Worm (Caenorhabditis elegans) whole organism, L3 larva: ENCODE measurements around the gene srx-74.

ENCODE experiments used
- ceh-9 ChIP-seq: sonication (generic microtip); optimal IDR thresholded peaks from 2 replicates; lab custom pipeline; 2018; ENCODE audit warnings: missing biosample characterization, missing genetic modification characterization
- fos-1 ChIP-seq: fragments of 150-350 bp; optimal IDR thresholded peaks from 2 replicates; lab custom pipeline; 2014; ENCODE audit warnings: missing biosample characterization, missing genetic modification characterization
- lin-39 ChIP-seq: fragments of 150-350 bp; optimal IDR thresholded peaks from 2 replicates; lab custom pipeline; 2018; ENCODE audit warnings: missing biosample characterization, missing genetic modification reagents, missing genetic modification characterization
- mdl-1 ChIP-seq: fragments of 150-350 bp; optimal IDR thresholded peaks from 2 replicates; lab custom pipeline; 2014; ENCODE audit warnings: missing biosample characterization, missing genetic modification characterization
- mml-1 ChIP-seq: fragments of 150-350 bp; sonication (generic microtip); optimal IDR thresholded peaks from 3 replicates; lab custom pipeline; 2014; ENCODE audit warnings: missing biosample characterization, missing genetic modification characterization
- nhr-12 ChIP-seq: fragments of 150-350 bp; optimal IDR thresholded peaks from 2 replicates; lab custom pipeline; 2014; ENCODE audit warnings: missing biosample characterization, missing genetic modification characterization
- nhr-23 ChIP-seq: fragments of 150-350 bp; optimal IDR thresholded peaks from 2 replicates; lab custom pipeline; 2014; ENCODE audit warnings: missing biosample characterization, missing genetic modification reagents, missing genetic modification characterization
- nhr-25 ChIP-seq: sonication (generic microtip); optimal IDR thresholded peaks from 2 replicates; lab custom pipeline; 2017; ENCODE audit warnings: missing biosample characterization, missing genetic modification characterization
- nhr-76 ChIP-seq: fragments of 150-350 bp; sonication (generic microtip); optimal IDR thresholded peaks from 5 replicates; lab custom pipeline; 2014; ENCODE audit warnings: missing biosample characterization, missing genetic modification characterization
- nhr-77 ChIP-seq: fragments of 150-350 bp; optimal IDR thresholded peaks from 2 replicates; lab custom pipeline; 2014; ENCODE audit warnings: missing biosample characterization, missing genetic modification characterization
- pqm-1 ChIP-seq: fragments of 150-350 bp; optimal IDR thresholded peaks from 2 replicates; lab custom pipeline; 2017; ENCODE audit warnings: missing biosample characterization, missing genetic modification characterization, inconsistent platforms
- sea-2 ChIP-seq: fragments of 150-350 bp; sonication (generic microtip); optimal IDR thresholded peaks from 4 replicates; lab custom pipeline; 2014; ENCODE audit warnings: missing biosample characterization, missing genetic modification reagents, missing genetic modification characterization
- unc-39 ChIP-seq: sonication (generic microtip); optimal IDR thresholded peaks from 4 replicates; lab custom pipeline; 2017; ENCODE audit warnings: missing biosample characterization, missing genetic modification characterization

DNA sequence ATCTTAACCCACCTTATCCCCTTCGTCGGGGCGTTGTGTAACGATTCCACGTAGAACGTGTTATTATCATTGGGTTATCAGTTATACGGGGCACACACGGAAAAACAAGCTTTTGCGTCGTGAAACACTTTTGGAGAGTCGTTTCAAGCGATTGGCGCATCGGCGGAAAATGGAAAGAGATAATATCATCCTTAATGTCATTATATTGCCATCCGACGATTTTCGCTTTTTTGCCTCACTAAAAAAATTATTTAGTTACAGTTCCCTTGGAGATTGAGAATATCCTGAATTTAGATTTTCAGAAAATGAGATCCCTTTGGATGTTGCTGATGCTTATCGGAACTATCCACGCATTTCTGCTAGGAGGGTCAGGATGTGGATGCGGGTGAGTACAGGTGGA is 13.8 kb downstream of the srx-74 start, which contains the start of gene F41F3.8:
- TF ChIP-seq unc-39 (tag; lab: Kevin White, UChicago) (no peak), nhr-25 (no peak), ceh-9 (tag; lab: Kevin White, UChicago) (no peak), mdl-1 (tag; lab: Kevin White, UChicago) (no peak), nhr-23 (tag; lab: Kevin White, UChicago) (no peak), fos-1 (no peak), mml-1 (tag; lab: Kevin White, UChicago) (no peak), nhr-77 (tag; lab: Kevin White, UChicago) (no peak), nhr-12 (no peak), pqm-1 (tag; lab: Kevin White, UChicago) (no peak), nhr-76 (tag; lab: Kevin White, UChicago) (no peak), lin-39 (no peak), sea-2 (GFP tag; lab: Kevin White, UChicago) (no peak)
